Fruit fly (Drosophila melanogaster) whole organism, pupa: Measurements from ENCODE around the gene Grip128.

Experiments
- CG10348 ChIP-seq: fragments of 200-800 bp; sonication (Bioruptor generic); IDR thresholded peaks from 2 replicates; pipeline ENCODE4 v1.3.6; 2022; ENCODE audit warnings: missing biosample characterization, missing genetic modification characterization
- EcR ChIP-seq: fragments of 200-800 bp; sonication (Bioruptor generic); optimal IDR thresholded peaks from 3 replicates; lab custom pipeline; 2019; ENCODE audit warnings: missing biosample characterization, missing genetic modification characterization, mild to moderate bottlenecking, moderate library complexity, missing genetic modification reagents
- Ets98B ChIP-seq: fragments of 200-800 bp; sonication (Bioruptor generic); IDR thresholded peaks from 2 replicates; pipeline ENCODE4 v1.3.6; 2022; ENCODE audit warnings: missing biosample characterization, missing genetic modification characterization
- Snoo ChIP-seq: fragments of 200-800 bp; sonication (Bioruptor generic); optimal IDR thresholded peaks from 3 replicates; lab custom pipeline; 2017; ENCODE audit warnings: missing biosample characterization, mild to moderate bottlenecking, missing genetic modification characterization, inconsistent platforms

- TF ChIP-seq EcR (GFP tag; lab: Kevin White, UChicago): no peak
- no peak for TF ChIP-seq CG10348 (GFP tag; lab: Robert Waterston, UW)
- TF ChIP-seq Ets98B (GFP tag; lab: Robert Waterston, UW): no peak
- TF ChIP-seq Snoo (tag; lab: Kevin White, UChicago): no peak
These were observed at the start of gene Grip128, which contains the start of gene Alg14 for dm6 chrX:15471904-15472303.
